Worm (Caenorhabditis elegans): ENCODE data around the gene F54B3.2.

DNA sequence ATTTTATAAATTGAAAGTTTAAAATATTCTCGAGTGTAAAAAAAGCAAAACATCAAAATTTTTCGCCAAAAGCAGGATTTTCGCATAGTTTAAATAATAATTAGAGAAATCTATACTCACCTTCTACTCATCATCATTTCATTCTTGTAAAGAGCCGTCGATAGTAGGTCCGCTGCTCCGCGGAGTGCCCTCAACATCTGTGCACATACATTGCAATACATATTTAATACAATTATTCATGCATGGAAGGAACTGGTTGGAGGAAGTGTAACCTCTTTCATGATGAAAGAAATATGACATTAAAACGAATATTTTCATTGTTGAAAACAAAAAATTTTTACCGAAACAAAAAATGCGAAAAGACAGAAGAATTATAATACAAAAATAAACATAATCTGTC is 27.7 kb downstream of the F54B3.2 start, which contains the start of gene mrps-14:
- TF ChIP-seq W03F9.2 (tag; optimal IDR thresholded peaks at IDR 0.05) (no peak), him-1 (tag; optimal IDR thresholded peaks at IDR 0.05) (no peak)

All from whole organism, L4/young adult.